Worm (Caenorhabditis elegans) whole organism, late embryonic: Measurements from ENCODE around the gene sre-54.

Source experiments
- K02D7.2 ChIP-seq: sonication (generic microtip); optimal IDR thresholded peaks from 2 replicates; lab custom pipeline; 2017; ENCODE audit warnings: mild to moderate bottlenecking, missing genetic modification characterization, missing compliant biosample characterization
- ceh-14 ChIP-seq: sonication (generic microtip); optimal IDR thresholded peaks from 2 replicates; lab custom pipeline; 2016; ENCODE audit warnings: missing genotype, missing genetic modification characterization, missing compliant biosample characterization
- ceh-48 ChIP-seq: sonication (generic microtip); optimal IDR thresholded peaks from 2 replicates; lab custom pipeline; 2016; ENCODE audit warnings: missing genetic modification characterization, inconsistent platforms, missing compliant biosample characterization
- elt-2 ChIP-seq: sonication (generic microtip); optimal IDR thresholded peaks from 2 replicates; lab custom pipeline; 2016; ENCODE audit warnings: missing genetic modification reagents, missing genetic modification characterization, missing compliant biosample characterization
- nfya-1 ChIP-seq: sonication (generic microtip); optimal IDR thresholded peaks from 2 replicates; lab custom pipeline; 2017; ENCODE audit warnings: missing genetic modification characterization, mild to moderate bottlenecking, missing compliant biosample characterization, antibody characterized with exemption, moderate library complexity
- nhr-11 ChIP-seq: fragments of 150-350 bp; optimal IDR thresholded peaks from 2 replicates; lab custom pipeline; 2014; ENCODE audit warnings: missing biosample characterization, missing genetic modification characterization
- tbx-2 ChIP-seq: sonication (generic microtip); optimal IDR thresholded peaks from 2 replicates; lab custom pipeline; 2016; ENCODE audit warnings: missing genetic modification characterization, missing compliant biosample characterization
- unc-3 ChIP-seq, 2 experiments: fragments of 200-800 bp in 1 of 2; sonication (Bioruptor generic) in 1 of 2; sonication (generic microtip) in 1 of 2; conservative IDR thresholded peaks in 1 of 2; optimal IDR thresholded peaks in 1 of 2; 2 replicates each; pipeline versions ENCODE4 v1.3.6 to Lab custom; 2016 to 2022; ENCODE audit warnings: missing compliant biosample characterization in 2 of 2, missing genetic modification characterization in 2 of 2, missing genetic modification reagents in 1 of 2

DNA sequence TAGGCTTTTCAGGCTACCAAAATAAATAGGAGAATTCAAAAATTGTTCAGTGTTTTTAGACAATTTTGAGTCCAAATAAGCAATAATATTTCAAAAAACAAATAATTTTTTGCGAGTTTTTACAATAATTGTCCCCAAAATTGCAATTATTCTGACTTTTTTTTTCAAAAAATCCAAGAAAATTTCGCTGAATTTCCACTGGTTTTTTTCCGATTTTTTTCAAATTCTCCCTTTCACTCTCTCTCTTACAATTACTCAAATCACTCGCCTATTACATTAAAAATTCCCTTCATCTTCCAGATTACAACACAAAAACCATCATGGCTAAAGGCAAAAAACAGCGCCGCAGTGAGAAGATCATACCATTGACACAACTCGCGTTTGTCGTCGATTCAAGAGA is 43.6 kb upstream of the sre-54 start, which contains the start of gene Y57A10A.31:
- no peak for TF ChIP-seq nfya-1 (tag; lab: Kevin White, UChicago)
- TF ChIP-seq elt-2 (tag; lab: Kevin White, UChicago), result no peak
- no peak for TF ChIP-seq ceh-48 (tag; lab: Kevin White, UChicago)
- TF ChIP-seq ceh-14 (tag; lab: Kevin White, UChicago), result no peak
- TF ChIP-seq nhr-11 (tag; lab: Kevin White, UChicago), result no peak
- no peak for TF ChIP-seq K02D7.2
- no peak for TF ChIP-seq tbx-2 (tag; lab: Kevin White, UChicago)
- TF ChIP-seq unc-3 (GFP tag; conservative IDR thresholded peaks at IDR 0.05; lab: Robert Waterston, UW), result no peak
- no peak for TF ChIP-seq unc-3 (tag; optimal IDR thresholded peaks at IDR 0.05; lab: Kevin White, UChicago)
